Fruit fly (Drosophila melanogaster) whole organism: ENCODE results near the gene CG45073.

Experiments
- CG8478 ChIP-seq: fragments of >200 bp; optimal IDR thresholded peaks from 2 replicates; lab custom pipeline; 2018; ENCODE audit warnings: inconsistent platforms
- Dll ChIP-seq: fragments of >200 bp; optimal IDR thresholded peaks from 2 replicates; lab custom pipeline; 2017
- EcR ChIP-seq, 2 experiments: fragments of >200 bp; optimal IDR thresholded peaks; 2 replicates each; lab custom pipeline; 2017; ENCODE audit warnings: missing biosample characterization in 2 of 2, missing genetic modification characterization in 2 of 2, missing genetic modification reagents in 2 of 2
- pan ChIP-seq: fragments of >200 bp; optimal IDR thresholded peaks from 2 replicates; lab custom pipeline; 2017
- psq ChIP-seq: fragments of >200 bp; optimal IDR thresholded peaks from 2 replicates; lab custom pipeline; 2017
- usp ChIP-seq: fragments of >200 bp; optimal IDR thresholded peaks from 2 replicates; lab custom pipeline; 2017; ENCODE audit warnings: missing biosample characterization, missing genetic modification characterization, mixed read lengths

The CG45073 gene

dm6 chr3R:30134063-30135047 is 9.8 kb upstream of the CG45073 start, which contains the start of gene Tpi:
TSS of gene Tpi (minus strand) at chr3R:30134599.
- TF ChIP-seq usp (GFP tag; lab: Kevin White, UChicago), result no peak
- peak; percentile 61 for TF ChIP-seq CG8478 (lab: Kevin White, UChicago)

- no peak for TF ChIP-seq CG8478 (lab: Kevin White, UChicago)
- no peak for TF ChIP-seq EcR (GFP tag; optimal IDR thresholded peaks at IDR 0.05; lab: Kevin White, UChicago)
- TF ChIP-seq pan (lab: Kevin White, UChicago), result no peak
- TF ChIP-seq Dll, result no peak
- no peak for TF ChIP-seq psq (lab: Kevin White, UChicago)
- TF ChIP-seq usp (GFP tag; lab: Kevin White, UChicago), result no peak
Measured at dm6 chr3R:30132295-30132694, 7.8 kb upstream of the CG45073 start, which contains the start of gene CG31029. TSS of gene CG31029 (minus strand) at chr3R:30132395.

dm6 chr3R:30129019-30129418 is 4.5 kb upstream of the CG45073 start, which contains the start of gene Ppi1:
TSS of gene Ppi1 (minus strand) at chr3R:30129119.
- TF ChIP-seq Dll (no peak), usp (GFP tag; lab: Kevin White, UChicago) (no peak), EcR (GFP tag; optimal IDR thresholded peaks at IDR 0.05; lab: Kevin White, UChicago) (no peak), psq (lab: Kevin White, UChicago) (no peak), CG8478 (lab: Kevin White, UChicago) (no peak), pan (lab: Kevin White, UChicago) (no peak)

DNA sequence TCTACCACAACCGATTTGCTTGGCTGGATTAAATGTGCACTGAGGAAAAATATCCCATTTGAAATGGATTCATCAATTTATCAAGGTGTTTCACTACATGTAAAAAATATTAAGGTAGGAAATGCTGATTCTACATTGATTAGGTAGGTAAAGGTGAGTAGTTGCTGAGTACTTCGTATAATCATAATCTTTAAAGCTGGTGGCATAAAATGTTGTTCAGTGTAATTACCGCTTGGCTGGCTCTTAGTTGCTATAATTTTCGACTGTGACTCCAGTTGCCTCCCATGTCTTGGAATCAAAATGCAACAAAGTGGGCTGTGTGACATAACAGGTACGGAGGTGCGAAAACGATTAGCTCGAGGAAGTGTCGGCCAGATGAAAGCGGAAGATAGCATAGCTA is 1.4 kb downstream of the CG45073 start, which contains the start of gene CG45072:
Gene CG45072, minus strand, starts transcription at position 101 of the 400 bp plus-strand sequence.
- TF ChIP-seq usp (GFP tag; lab: Kevin White, UChicago), result no peak
- TF ChIP-seq Dll, result no peak
- no peak for TF ChIP-seq CG8478 (lab: Kevin White, UChicago)
- no peak for TF ChIP-seq pan (lab: Kevin White, UChicago)
- TF ChIP-seq EcR (GFP tag; optimal IDR thresholded peaks at IDR 0.05; lab: Kevin White, UChicago), result no peak
- no peak for TF ChIP-seq psq (lab: Kevin White, UChicago)

dm6 chr3R:30121731-30122130 is 2.8 kb downstream of the CG45073 start:
- TF ChIP-seq usp (GFP tag; lab: Kevin White, UChicago), result no peak
- no peak for TF ChIP-seq CG8478 (lab: Kevin White, UChicago)
- no peak for TF ChIP-seq Dll
- no peak for TF ChIP-seq psq (lab: Kevin White, UChicago)
- TF ChIP-seq EcR (GFP tag; optimal IDR thresholded peaks at IDR 0.05; lab: Kevin White, UChicago), result no peak
- no peak for TF ChIP-seq pan (lab: Kevin White, UChicago)

DNA sequence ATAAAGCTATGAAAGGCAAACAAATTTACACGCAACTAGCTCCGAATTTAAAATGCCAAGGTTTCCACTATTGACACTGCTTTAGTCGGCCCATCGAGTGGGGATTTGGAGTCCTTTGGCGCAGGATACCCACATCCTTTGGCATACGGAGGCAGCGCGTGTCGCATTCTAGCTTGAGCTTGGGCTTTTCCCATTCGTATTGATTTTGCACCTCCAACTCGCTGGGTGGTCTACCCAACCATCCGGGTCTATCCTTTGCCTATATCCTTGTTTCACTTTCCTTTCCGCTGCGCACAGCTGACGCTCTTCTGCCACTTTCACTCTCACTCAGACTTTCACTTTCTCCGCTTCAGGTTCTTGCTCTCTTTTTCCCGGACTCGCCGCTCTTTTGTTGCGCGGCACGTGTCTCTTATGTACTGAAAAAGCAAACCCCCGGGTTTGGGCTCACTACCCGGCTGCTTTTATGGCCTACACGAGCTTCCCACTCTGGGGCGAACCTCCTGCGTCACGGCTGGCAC is 10.2 kb downstream of the CG45073 start:
- TF ChIP-seq Dll (no peak), pan (lab: Kevin White, UChicago) (no peak), psq (lab: Kevin White, UChicago) (no peak), usp (GFP tag; lab: Kevin White, UChicago) (no peak), EcR (GFP tag; optimal IDR thresholded peaks at IDR 0.05; lab: Kevin White, UChicago) (no peak), CG8478 (lab: Kevin White, UChicago) (no peak)

DNA sequence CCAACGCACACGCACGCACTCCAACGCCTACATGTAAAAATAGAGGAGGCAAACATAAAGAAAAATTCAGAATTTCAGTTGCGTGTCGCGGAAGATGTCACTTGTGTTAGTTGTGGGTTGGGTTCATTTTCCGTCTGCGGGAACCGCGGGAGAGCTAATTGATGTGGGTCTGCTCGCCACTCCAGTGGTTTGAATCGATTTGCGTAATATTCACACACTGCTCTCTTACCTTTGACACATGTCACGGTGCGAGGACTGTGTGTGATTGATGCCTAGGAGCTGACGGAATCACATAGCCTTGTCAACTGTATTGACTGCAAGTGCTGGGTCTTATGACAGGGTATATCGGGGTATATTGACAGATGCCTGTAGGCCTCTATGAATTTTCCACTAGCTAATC is 13.6 kb downstream of the CG45073 start:
- TF ChIP-seq psq (lab: Kevin White, UChicago) (no peak), usp (GFP tag; lab: Kevin White, UChicago) (no peak), EcR (GFP tag; optimal IDR thresholded peaks at IDR 0.05; lab: Kevin White, UChicago) (no peak), CG8478 (lab: Kevin White, UChicago) (no peak), pan (lab: Kevin White, UChicago) (no peak), Dll (no peak)

- TF ChIP-seq psq (lab: Kevin White, UChicago) (no peak), Dll (no peak), usp (GFP tag; lab: Kevin White, UChicago) (no peak), EcR (GFP tag; optimal IDR thresholded peaks at IDR 0.05; lab: Kevin White, UChicago) (no peak), pan (lab: Kevin White, UChicago) (no peak), CG8478 (lab: Kevin White, UChicago) (no peak)
Measured at dm6 chr3R:30109380-30109779, 15.2 kb downstream of the CG45073 start.

DNA sequence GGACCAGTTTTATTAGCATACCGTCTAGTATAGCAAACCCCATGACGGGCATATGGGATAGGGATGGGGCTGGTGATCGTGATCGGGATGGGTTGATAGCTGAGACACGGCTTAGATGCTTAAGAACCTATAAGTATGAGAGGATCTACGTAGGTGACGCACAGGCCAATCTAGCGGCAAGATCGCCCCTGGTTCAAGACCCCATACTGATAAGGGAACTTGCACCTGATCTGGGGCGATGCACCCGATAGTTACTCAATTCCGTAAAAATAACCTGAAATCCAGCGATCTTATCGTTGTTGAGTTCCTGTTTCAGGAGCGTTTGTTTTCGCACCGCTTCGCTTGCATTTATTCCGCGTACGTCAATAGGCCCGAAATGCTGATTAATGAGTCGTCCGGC is 15.9 kb downstream of the CG45073 start:
- TF ChIP-seq pan (lab: Kevin White, UChicago) (no peak), psq (lab: Kevin White, UChicago) (no peak), Dll (no peak), usp (GFP tag; lab: Kevin White, UChicago) (no peak)

dm6 chr3R:30107718-30108117 is 16.8 kb downstream of the CG45073 start:
- TF ChIP-seq psq (lab: Kevin White, UChicago) (no peak), usp (GFP tag; lab: Kevin White, UChicago) (no peak), pan (lab: Kevin White, UChicago) (no peak), EcR (GFP tag; optimal IDR thresholded peaks at IDR 0.05; lab: Kevin White, UChicago) (no peak), Dll (no peak), CG8478 (lab: Kevin White, UChicago) (no peak)

- TF ChIP-seq pan (lab: Kevin White, UChicago), result no peak
Measured at dm6 chr3R:30106562-30106961, 18.0 kb downstream of the CG45073 start.

DNA sequence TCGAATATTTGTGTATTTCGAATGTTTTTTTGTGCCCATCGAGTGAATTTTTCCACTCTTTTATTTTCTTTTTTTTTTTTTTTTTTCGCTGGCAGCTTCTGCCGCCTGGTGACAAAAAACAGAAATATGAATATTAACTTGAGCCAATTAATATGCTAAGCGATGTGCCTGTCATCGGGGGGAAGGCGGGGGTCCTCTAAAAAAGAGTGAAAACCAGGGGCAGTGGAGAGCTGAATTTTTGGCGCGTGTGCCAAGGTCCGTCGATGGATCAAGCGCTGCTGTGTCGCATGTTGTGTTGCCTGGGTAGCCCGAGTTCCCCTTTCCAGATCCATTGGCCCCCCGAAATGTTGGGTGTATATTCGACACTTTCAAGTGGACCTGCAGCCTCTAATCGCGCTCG is 18.7 kb downstream of the CG45073 start:
- TF ChIP-seq EcR (GFP tag; optimal IDR thresholded peaks at IDR 0.05; lab: Kevin White, UChicago), result no peak
